Fruit fly (Drosophila melanogaster): ENCODE measurements around the gene CG18477.
"Not testable (repeated sequence)": the region's sequence is repeated elsewhere in the genome, so short reads cannot be mapped to it uniquely, and the experiment has no call there.

dm6 chr2L:15669874-15670273 lies 9.0 kb downstream of the CG18477 start, which contains the start of gene CG18478:
- not testable (repeated sequence) for TF ChIP-seq CG6792 (GFP tag; optimal IDR thresholded peaks at IDR 0.05); eg (GFP tag; IDR thresholded peaks at IDR 0.05); cyc (GFP tag; optimal IDR thresholded peaks at IDR 0.05); Gug (GFP tag; IDR thresholded peaks at IDR 0.05); CG9139 (GFP tag; optimal IDR thresholded peaks at IDR 0.05); lz (GFP tag; optimal IDR thresholded peaks at IDR 0.05); ss (GFP tag; optimal IDR thresholded peaks at IDR 0.05); Lpt (GFP tag; optimal IDR thresholded peaks at IDR 0.05); Eip93F (GFP tag; optimal IDR thresholded peaks at IDR 0.05); achi (GFP tag; optimal IDR thresholded peaks at IDR 0.05); CG3032 (tag; optimal IDR thresholded peaks at IDR 0.05); CG6808 (GFP tag; optimal IDR thresholded peaks at IDR 0.05)
